Worm (Caenorhabditis elegans) whole organism, early embryonic: ENCODE results near the gene T28F3.5.
"Not testable (repeated sequence)": the region's sequence is repeated elsewhere in the genome, so short reads cannot be mapped to it uniquely, and the experiment has no call there.

ENCODE experiments used
- B0310.2 ChIP-seq: sonication (generic microtip); optimal IDR thresholded peaks from 2 replicates; lab custom pipeline; 2016; ENCODE audit warnings: mild to moderate bottlenecking, missing genetic modification characterization, missing compliant biosample characterization
- F13C5.2 ChIP-seq: sonication (generic microtip); optimal IDR thresholded peaks from 2 replicates; lab custom pipeline; 2017; ENCODE audit warnings: mild to moderate bottlenecking, missing genetic modification characterization, inconsistent platforms, missing compliant biosample characterization
- aly-1 ChIP-seq: sonication (generic microtip); optimal IDR thresholded peaks from 2 replicates; lab custom pipeline; 2016; ENCODE audit warnings: missing genetic modification characterization, missing compliant biosample characterization
- ama-1 ChIP-seq: fragments of 150-350 bp; optimal IDR thresholded peaks from 2 replicates; lab custom pipeline; 2014
- ceh-13 ChIP-seq: fragments of 200-800 bp; sonication (Bioruptor generic); optimal IDR thresholded peaks from 2 replicates; lab custom pipeline; 2018; ENCODE audit warnings: mild to moderate bottlenecking, missing genetic modification characterization, missing compliant biosample characterization
- ceh-36 ChIP-seq: sonication (generic microtip); optimal IDR thresholded peaks from 2 replicates; lab custom pipeline; 2016; ENCODE audit warnings: missing genetic modification characterization, inconsistent platforms, missing compliant biosample characterization
- ets-7 ChIP-seq: sonication (generic microtip); optimal IDR thresholded peaks from 2 replicates; lab custom pipeline; 2016; ENCODE audit warnings: missing genotype, missing genetic modification characterization, missing compliant biosample characterization
- flt-1 ChIP-seq: fragments of 200-800 bp; sonication (Bioruptor generic); IDR thresholded peaks from 2 replicates; pipeline ENCODE4 v1.3.6; 2022; ENCODE audit warnings: missing genetic modification characterization, missing compliant biosample characterization
- hmbx-1 ChIP-seq: sonication (generic microtip); optimal IDR thresholded peaks from 2 replicates; lab custom pipeline; 2016; ENCODE audit warnings: mild to moderate bottlenecking, missing genetic modification characterization, missing compliant biosample characterization
- hmg-4 ChIP-seq: fragments of 200-800 bp; sonication (Bioruptor generic); optimal IDR thresholded peaks from 2 replicates; lab custom pipeline; 2018; ENCODE audit warnings: mild to moderate bottlenecking, missing genetic modification characterization, missing compliant biosample characterization
- hnd-1 ChIP-seq: sonication (generic microtip); optimal IDR thresholded peaks from 2 replicates; lab custom pipeline; 2016; ENCODE audit warnings: missing genetic modification characterization, missing compliant biosample characterization
- pes-1 ChIP-seq: fragments of 200-800 bp; sonication (Bioruptor generic); IDR thresholded peaks from 2 replicates; pipeline ENCODE4 v1.3.6; 2022; ENCODE audit warnings: missing genetic modification reagents, missing genetic modification characterization, missing compliant biosample characterization
- scrt-1 ChIP-seq: fragments of 200-800 bp; sonication (Bioruptor generic); IDR thresholded peaks from 2 replicates; pipeline ENCODE4 v1.3.6; 2022; ENCODE audit warnings: missing genetic modification characterization, missing compliant biosample characterization
- sea-1 ChIP-seq: fragments of 200-800 bp; sonication (Bioruptor generic); conservative IDR thresholded peaks from 2 replicates; pipeline ENCODE4 v1.3.6; 2022; ENCODE audit warnings: missing genetic modification characterization, missing compliant biosample characterization
- tbx-11 ChIP-seq: fragments of 200-800 bp; sonication (Bioruptor generic); IDR thresholded peaks from 2 replicates; pipeline ENCODE4 v1.3.6; 2022; ENCODE audit warnings: missing genetic modification characterization, missing compliant biosample characterization
- tbx-37 ChIP-seq: fragments of 200-800 bp; sonication (Bioruptor generic); conservative IDR thresholded peaks from 2 replicates; pipeline ENCODE4 v1.3.6; 2022; ENCODE audit warnings: missing genetic modification reagents, missing genetic modification characterization, missing compliant biosample characterization
- tra-4 ChIP-seq: sonication (generic microtip); optimal IDR thresholded peaks from 2 replicates; lab custom pipeline; 2017; ENCODE audit warnings: missing genetic modification characterization, missing compliant biosample characterization

Gene T28F3.5

DNA sequence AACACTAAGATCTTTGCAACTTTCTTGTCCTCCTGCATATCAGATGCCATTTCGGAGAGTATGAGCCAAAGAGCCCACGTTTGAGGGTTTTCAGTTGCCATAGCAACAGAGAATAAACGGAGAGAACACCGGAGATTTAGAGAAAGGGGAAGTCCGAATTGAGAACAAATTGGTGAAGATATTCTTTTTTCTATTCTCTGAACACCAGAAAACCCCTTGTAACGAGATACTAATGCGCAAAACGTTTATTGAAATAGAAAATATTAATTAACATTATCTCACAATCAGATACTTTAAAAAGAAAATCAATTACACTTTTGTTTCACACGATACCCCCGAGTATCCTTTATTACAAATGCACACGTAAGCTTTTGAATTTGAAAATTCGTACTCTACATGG is 7.3 kb downstream of the T28F3.5 start, which contains the start of gene ifta-2:
Gene ifta-2, minus strand, starts transcription at position 101 of the 400 bp plus-strand sequence.
- no peak for TF ChIP-seq tbx-37 (GFP tag; lab: Robert Waterston, UW)
- TF ChIP-seq tbx-11 (GFP tag; lab: Robert Waterston, UW): no peak
- TF ChIP-seq flt-1 (GFP tag; lab: Robert Waterston, UW): no peak
- no peak for TF ChIP-seq tra-4
- TF ChIP-seq sea-1 (GFP tag; lab: Robert Waterston, UW): no peak
- no peak for TF ChIP-seq B0310.2 (tag; lab: Kevin White, UChicago)
- no peak for TF ChIP-seq ceh-36 (tag; lab: Kevin White, UChicago)
- no peak for TF ChIP-seq ets-7 (tag; lab: Kevin White, UChicago)
- TF ChIP-seq ceh-13 (GFP tag; lab: Kevin White, UChicago): no peak
- no peak for TF ChIP-seq pes-1 (GFP tag; lab: Robert Waterston, UW)
- no peak for TF ChIP-seq F13C5.2 (tag; lab: Kevin White, UChicago)
- TF ChIP-seq ama-1: no peak
- TF ChIP-seq scrt-1 (GFP tag; lab: Robert Waterston, UW): no peak
- TF ChIP-seq hnd-1 (tag; lab: Kevin White, UChicago): no peak
- TF ChIP-seq hmbx-1 (tag; lab: Kevin White, UChicago): no peak
- TF ChIP-seq aly-1: no peak
- no peak for TF ChIP-seq hmg-4 (GFP tag; lab: Kevin White, UChicago)

DNA sequence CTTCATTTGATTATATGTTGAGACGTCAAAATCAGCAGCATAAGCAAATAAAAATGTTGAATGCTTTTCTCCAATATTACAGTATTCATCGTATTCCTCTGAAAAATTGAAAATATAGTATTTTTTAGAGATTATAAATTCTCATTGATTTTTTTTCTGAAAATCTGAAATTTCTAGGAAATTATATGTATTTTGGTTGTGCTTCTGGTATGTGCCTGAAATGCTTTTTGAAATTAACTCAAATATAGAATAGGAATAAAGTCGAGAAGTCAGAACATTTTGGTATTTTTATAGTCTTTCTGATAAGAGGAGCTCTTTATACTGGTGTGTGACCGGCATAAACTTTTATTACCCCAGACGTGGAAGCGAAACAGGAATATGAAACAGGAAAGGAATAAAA is 12.6 kb downstream of the T28F3.5 start, which contains the start of gene T28F3.8:
Gene T28F3.8, minus strand, starts transcription at position 101 of the 400 bp plus-strand sequence.
- TF ChIP-seq scrt-1 (GFP tag; lab: Robert Waterston, UW); tbx-37 (GFP tag; lab: Robert Waterston, UW); aly-1: not testable (repeated sequence)

DNA sequence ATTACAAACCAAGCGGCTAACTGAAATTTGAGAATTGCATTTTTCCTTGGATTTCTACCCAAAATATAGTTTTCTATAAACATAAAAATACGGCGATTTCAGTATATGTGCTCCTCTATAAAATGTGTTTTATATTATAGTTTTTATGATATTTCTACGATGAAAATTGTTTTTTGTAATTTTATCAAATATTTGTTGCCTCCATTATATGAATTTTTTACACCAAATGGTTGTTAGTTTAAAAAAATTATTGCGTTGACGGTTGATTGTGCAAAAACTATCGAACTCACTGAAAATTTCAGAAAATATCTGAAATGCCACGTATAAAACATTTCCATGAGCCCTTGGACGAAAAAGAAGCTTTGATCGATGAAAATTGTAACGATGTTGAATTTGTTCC is 13.6 kb downstream of the T28F3.5 start, which contains the start of gene T28F3.9:
Gene T28F3.9, plus strand, starts transcription at position 301 of the 400 bp plus-strand sequence.
- TF ChIP-seq aly-1 (no peak), ama-1 (no peak), B0310.2 (tag; lab: Kevin White, UChicago) (no peak), scrt-1 (GFP tag; lab: Robert Waterston, UW) (no peak), F13C5.2 (tag; lab: Kevin White, UChicago) (no peak), ceh-36 (tag; lab: Kevin White, UChicago) (no peak), tbx-11 (GFP tag; lab: Robert Waterston, UW) (no peak), pes-1 (GFP tag; lab: Robert Waterston, UW) (no peak), hnd-1 (tag; lab: Kevin White, UChicago) (no peak), ets-7 (tag; lab: Kevin White, UChicago) (no peak), hmg-4 (GFP tag; lab: Kevin White, UChicago) (no peak), tra-4 (no peak), tbx-37 (GFP tag; lab: Robert Waterston, UW) (no peak), hmbx-1 (tag; lab: Kevin White, UChicago) (no peak), ceh-13 (GFP tag; lab: Kevin White, UChicago) (no peak), flt-1 (GFP tag; lab: Robert Waterston, UW) (no peak), sea-1 (GFP tag; lab: Robert Waterston, UW) (no peak)

DNA sequence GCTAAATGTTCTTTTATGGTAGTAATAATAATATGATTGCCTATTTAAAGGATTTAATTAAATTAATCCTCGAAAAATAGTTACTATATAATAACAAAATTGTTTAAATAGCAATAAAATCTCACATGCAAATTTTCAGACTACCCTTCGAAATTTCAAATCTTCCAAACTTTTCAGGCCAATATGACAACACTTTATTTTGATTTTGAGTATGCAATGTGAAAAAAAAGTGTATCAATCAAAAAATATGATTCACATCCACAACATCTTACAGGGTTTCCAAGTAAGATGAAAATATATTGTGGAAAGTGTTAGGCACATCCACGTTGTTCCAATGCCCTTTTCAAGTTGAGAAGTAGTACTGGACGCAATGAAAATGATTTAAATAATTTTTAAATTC is 17.3 kb downstream of the T28F3.5 start, which contains the start of gene snf-9:
Gene snf-9, plus strand, starts transcription at position 301 of the 400 bp plus-strand sequence.
- TF ChIP-seq tbx-37 (GFP tag; lab: Robert Waterston, UW): no peak
- no peak for TF ChIP-seq sea-1 (GFP tag; lab: Robert Waterston, UW)
- TF ChIP-seq pes-1 (GFP tag; lab: Robert Waterston, UW): no peak
- no peak for TF ChIP-seq hnd-1 (tag; lab: Kevin White, UChicago)
- TF ChIP-seq tra-4: no peak
- TF ChIP-seq ceh-36 (tag; lab: Kevin White, UChicago): no peak
- no peak for TF ChIP-seq ama-1
- TF ChIP-seq tbx-11 (GFP tag; lab: Robert Waterston, UW): no peak
- no peak for TF ChIP-seq scrt-1 (GFP tag; lab: Robert Waterston, UW)
- no peak for TF ChIP-seq F13C5.2 (tag; lab: Kevin White, UChicago)
- no peak for TF ChIP-seq flt-1 (GFP tag; lab: Robert Waterston, UW)
- TF ChIP-seq ets-7 (tag; lab: Kevin White, UChicago): no peak
- TF ChIP-seq aly-1: no peak
- TF ChIP-seq hmg-4 (GFP tag; lab: Kevin White, UChicago): no peak
- no peak for TF ChIP-seq B0310.2 (tag; lab: Kevin White, UChicago)
- no peak for TF ChIP-seq hmbx-1 (tag; lab: Kevin White, UChicago)
- TF ChIP-seq ceh-13 (GFP tag; lab: Kevin White, UChicago): no peak

DNA sequence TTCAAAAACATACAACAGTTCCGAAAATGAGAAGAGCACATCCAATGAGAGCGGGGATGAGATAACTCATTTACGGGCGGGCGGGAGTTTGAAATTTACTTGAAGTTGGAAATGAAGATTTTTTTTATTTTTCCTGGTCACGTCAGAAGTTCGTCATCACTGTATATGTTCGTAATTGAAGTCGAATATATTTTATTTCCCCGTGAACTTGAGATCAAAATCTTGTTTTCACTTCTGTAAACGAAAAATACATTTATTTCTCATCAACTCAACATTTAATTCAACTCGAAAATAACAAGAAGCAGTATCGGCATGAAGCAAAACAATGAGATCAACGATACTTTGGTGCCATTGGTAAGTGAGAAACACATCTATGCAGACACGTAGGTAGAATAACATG is 21.8 kb downstream of the T28F3.5 start, which contains the start of gene C49C3.20:
Gene C49C3.20, minus strand, starts transcription at position 101 of the 400 bp plus-strand sequence.
- TF ChIP-seq F13C5.2 (tag; lab: Kevin White, UChicago): no peak
- TF ChIP-seq scrt-1 (GFP tag; lab: Robert Waterston, UW): no peak
- no peak for TF ChIP-seq ceh-36 (tag; lab: Kevin White, UChicago)
- no peak for TF ChIP-seq ets-7 (tag; lab: Kevin White, UChicago)
- TF ChIP-seq aly-1: no peak
- TF ChIP-seq ceh-13 (GFP tag; lab: Kevin White, UChicago): no peak
- TF ChIP-seq pes-1 (GFP tag; lab: Robert Waterston, UW): no peak
- TF ChIP-seq flt-1 (GFP tag; lab: Robert Waterston, UW): no peak
- no peak for TF ChIP-seq tbx-11 (GFP tag; lab: Robert Waterston, UW)
- TF ChIP-seq hnd-1 (tag; lab: Kevin White, UChicago): no peak
- TF ChIP-seq tra-4: no peak
- TF ChIP-seq B0310.2 (tag; lab: Kevin White, UChicago): no peak

DNA sequence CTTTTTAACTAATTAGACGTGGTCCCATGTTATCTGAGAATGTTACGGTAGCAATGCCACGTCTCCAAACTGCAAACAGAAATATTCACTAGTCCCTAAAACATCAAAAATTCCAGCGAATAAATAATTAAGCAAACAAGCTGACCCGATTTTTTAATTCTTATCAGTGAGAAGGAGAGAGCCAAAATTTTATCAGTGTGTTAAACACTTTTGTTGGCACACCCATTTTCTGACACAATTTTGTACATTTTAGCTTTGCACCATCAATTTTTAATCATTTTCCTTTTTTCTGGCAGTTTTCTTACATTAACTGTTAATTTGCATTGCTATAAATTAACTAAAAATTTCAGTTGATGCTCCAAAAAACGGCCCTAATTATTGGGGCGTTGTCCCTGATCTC is 25.9 kb downstream of the T28F3.5 start, which contains the start of gene C49C3.4:
Gene C49C3.4, plus strand, starts transcription at position 351 of the 400 bp plus-strand sequence.
- no peak for TF ChIP-seq hmbx-1 (tag; lab: Kevin White, UChicago)
- no peak for TF ChIP-seq ceh-13 (GFP tag; lab: Kevin White, UChicago)
- TF ChIP-seq tra-4: no peak
- no peak for TF ChIP-seq B0310.2 (tag; lab: Kevin White, UChicago)
- no peak for TF ChIP-seq tbx-37 (GFP tag; lab: Robert Waterston, UW)
- TF ChIP-seq scrt-1 (GFP tag; lab: Robert Waterston, UW): no peak
- TF ChIP-seq ceh-36 (tag; lab: Kevin White, UChicago): no peak
- no peak for TF ChIP-seq flt-1 (GFP tag; lab: Robert Waterston, UW)
- TF ChIP-seq aly-1: no peak
- no peak for TF ChIP-seq hmg-4 (GFP tag; lab: Kevin White, UChicago)
- no peak for TF ChIP-seq pes-1 (GFP tag; lab: Robert Waterston, UW)
- TF ChIP-seq ama-1: no peak
- TF ChIP-seq sea-1 (GFP tag; lab: Robert Waterston, UW): no peak
- no peak for TF ChIP-seq hnd-1 (tag; lab: Kevin White, UChicago)
